Worm (Caenorhabditis elegans): ENCODE results near the gene D1046.4.

Gene D1046.4

DNA sequence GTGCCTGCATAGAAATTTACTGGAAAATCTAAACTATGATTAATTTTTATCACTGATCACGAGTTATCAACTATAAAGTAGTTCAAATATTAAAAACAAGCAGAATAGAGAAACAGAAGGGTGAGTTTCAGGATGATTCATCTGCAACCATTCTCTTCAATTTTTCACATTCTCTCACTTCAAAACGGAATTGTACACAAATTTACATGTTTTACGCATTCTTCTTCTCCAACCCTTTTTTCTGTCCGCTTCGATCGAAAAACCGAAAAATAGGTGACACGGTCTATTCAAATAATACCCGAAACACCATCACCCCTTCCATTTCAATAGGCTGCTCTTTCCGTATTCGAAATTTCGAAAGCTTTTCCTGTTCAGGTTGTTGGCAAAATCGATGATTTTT, at the start of gene D1046.4:
Gene D1046.4, plus strand, starts transcription at position 301 of the 400 bp plus-strand sequence.
- TF ChIP-seq W03F9.2 (tag; optimal IDR thresholded peaks at IDR 0.05) (no peak), him-1 (tag; optimal IDR thresholded peaks at IDR 0.05) (no peak), dao-5 (tag; optimal IDR thresholded peaks at IDR 0.05) (no peak)

DNA sequence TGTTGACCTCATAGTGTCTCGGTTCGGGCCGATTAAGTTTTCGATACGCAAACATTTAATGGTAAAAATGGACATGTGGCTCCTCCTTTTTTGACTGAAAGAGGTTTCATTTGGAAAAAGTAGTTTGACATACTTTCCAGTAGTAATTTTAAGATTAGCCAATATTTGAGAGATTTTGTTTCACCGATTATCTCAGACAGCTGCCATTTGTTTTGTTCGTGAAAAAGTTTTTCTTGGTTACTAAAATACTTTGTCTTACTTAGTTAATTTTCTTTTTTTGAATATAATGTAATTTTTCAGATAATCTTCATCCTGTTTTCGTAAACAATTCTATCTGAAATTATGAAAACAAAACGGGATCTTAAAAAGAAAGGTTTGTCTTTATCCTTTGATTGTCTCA, 47.4 kb upstream of the D1046.4 start, which contains the start of gene C09G9.5:
Gene C09G9.5, plus strand, starts transcription at position 301 of the 400 bp plus-strand sequence.
- no peak for TF ChIP-seq W03F9.2 (tag; optimal IDR thresholded peaks at IDR 0.05)
- TF ChIP-seq dao-5 (tag; optimal IDR thresholded peaks at IDR 0.05), result no peak
- no peak for TF ChIP-seq him-1 (tag; optimal IDR thresholded peaks at IDR 0.05)

DNA sequence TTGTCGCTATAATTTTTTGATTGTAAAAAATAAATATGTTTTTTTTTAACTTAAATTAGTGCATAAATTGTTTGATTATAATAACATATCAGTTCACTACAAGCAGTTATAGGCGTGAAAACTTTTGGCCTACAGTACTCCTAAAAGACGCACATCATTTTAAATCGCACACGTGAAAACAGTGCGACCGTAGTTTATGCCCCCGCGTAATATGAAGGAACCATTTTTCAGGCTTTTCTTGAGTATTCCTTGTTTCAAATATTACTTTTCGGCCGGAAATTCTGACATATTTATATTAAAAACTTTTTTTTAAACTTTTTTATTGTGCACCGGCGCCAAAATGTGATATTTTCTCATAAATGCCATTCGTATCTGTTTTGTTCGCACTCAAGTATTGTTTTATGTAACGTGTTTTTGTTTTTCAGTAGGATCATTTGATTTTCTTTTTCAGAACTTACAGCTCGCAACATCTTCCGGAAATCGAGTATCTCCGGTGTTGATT, 45.1 kb upstream of the D1046.4 start, which contains the start of gene oma-1:
Gene oma-1, plus strand, starts transcription at position 452 of the 502 bp plus-strand sequence.
- no peak for TF ChIP-seq dao-5 (tag; optimal IDR thresholded peaks at IDR 0.05)
- TF ChIP-seq W03F9.2 (tag; optimal IDR thresholded peaks at IDR 0.05), result peak; percentile 26

DNA sequence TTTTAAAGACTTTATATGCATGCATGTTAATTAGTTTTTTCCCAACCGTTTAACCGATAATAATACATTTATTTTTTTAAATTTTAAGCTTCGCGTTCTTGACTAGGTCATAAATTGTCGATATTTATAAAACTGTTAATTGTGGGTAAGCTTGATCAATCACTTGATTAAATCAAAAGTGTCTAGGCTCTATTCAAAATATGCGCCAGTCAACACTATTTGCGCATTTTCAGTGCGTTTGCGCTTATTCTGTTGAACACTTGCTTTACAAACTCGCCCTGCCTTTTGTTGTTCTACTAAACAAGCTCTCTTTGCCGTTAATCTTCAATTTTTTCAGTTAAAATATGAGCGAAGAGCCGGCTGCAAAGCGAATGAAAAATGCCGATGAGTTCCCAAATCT, 42.5 kb upstream of the D1046.4 start, which contains the start of gene spr-2:
Gene spr-2, plus strand, starts transcription at position 332 of the 400 bp plus-strand sequence.
- TF ChIP-seq dao-5 (tag; optimal IDR thresholded peaks at IDR 0.05) (no peak), W03F9.2 (tag; optimal IDR thresholded peaks at IDR 0.05) (peak; percentile 56), him-1 (tag; optimal IDR thresholded peaks at IDR 0.05) (no peak)

- TF ChIP-seq W03F9.2 (tag; optimal IDR thresholded peaks at IDR 0.05) (no peak), dao-5 (tag; optimal IDR thresholded peaks at IDR 0.05) (no peak), him-1 (tag; optimal IDR thresholded peaks at IDR 0.05) (no peak)
Measured at ce11 chrIV:8892558-8892957, 41.1 kb upstream of the D1046.4 start, which contains the start of gene C27B7.2. C27B7.2 (plus strand) TSS chrIV:8892858.

- TF ChIP-seq W03F9.2 (tag; optimal IDR thresholded peaks at IDR 0.05), result peak; percentile 80
- no peak for TF ChIP-seq him-1 (tag; optimal IDR thresholded peaks at IDR 0.05)
- no peak for TF ChIP-seq dao-5 (tag; optimal IDR thresholded peaks at IDR 0.05)
Measured at ce11 chrIV:8893746-8894145, 39.9 kb upstream of the D1046.4 start, which contains the start of gene rad-54.L2. rad-54.L2 (plus strand) TSS chrIV:8894077.

DNA sequence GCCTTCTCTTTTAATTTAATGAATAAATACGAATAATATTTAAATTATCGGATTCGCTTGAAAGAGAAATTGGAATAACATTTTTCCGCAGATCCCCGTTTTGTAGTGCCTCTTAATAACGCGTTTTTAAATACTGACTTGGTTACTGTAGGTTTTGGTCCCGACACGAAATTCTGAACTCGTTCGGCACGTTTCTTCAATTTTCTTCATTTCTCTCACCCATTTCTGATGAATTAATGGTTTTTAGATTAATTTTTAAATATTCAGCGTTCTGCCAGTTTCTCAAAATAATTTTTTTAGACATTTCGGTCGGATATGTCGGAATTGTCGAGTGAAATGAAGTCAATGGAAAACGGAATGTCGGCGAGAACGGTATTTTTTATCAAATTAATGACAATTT, 32.3 kb upstream of the D1046.4 start, which contains the start of gene C27B7.5:
Gene C27B7.5, plus strand, starts transcription at position 301 of the 400 bp plus-strand sequence.
- TF ChIP-seq W03F9.2 (tag; optimal IDR thresholded peaks at IDR 0.05), result no peak
- no peak for TF ChIP-seq dao-5 (tag; optimal IDR thresholded peaks at IDR 0.05)
- TF ChIP-seq him-1 (tag; optimal IDR thresholded peaks at IDR 0.05), result no peak

- TF ChIP-seq W03F9.2 (tag; optimal IDR thresholded peaks at IDR 0.05) (no peak), him-1 (tag; optimal IDR thresholded peaks at IDR 0.05) (no peak), dao-5 (tag; optimal IDR thresholded peaks at IDR 0.05) (no peak)
Measured at ce11 chrIV:8906164-8906563, 27.5 kb upstream of the D1046.4 start, which contains the start of gene C27B7.6. C27B7.6 (minus strand) TSS chrIV:8906345.

DNA sequence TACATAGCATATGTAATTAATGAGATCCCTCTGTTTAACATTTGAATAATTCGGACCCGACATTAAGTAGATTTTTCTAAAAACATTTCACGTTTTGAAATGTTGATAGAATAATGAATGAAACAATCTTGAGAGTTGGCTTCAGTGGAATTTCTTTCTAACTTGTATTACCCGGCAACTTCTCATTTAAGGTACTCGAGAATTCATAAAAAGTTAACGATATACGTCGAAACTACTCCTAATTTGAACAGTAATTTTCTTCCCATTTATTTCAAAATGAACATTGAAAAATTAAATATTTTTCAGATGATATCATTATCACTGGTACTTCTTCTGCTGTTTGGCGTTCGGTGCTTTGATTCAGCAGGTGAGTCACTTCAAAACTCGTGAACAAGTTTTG, 26.9 kb upstream of the D1046.4 start, which contains the start of gene C27B7.7:
Gene C27B7.7, plus strand, starts transcription at position 301 of the 400 bp plus-strand sequence.
- TF ChIP-seq W03F9.2 (tag; optimal IDR thresholded peaks at IDR 0.05), result no peak
- TF ChIP-seq him-1 (tag; optimal IDR thresholded peaks at IDR 0.05), result no peak
- no peak for TF ChIP-seq dao-5 (tag; optimal IDR thresholded peaks at IDR 0.05)

- no peak for TF ChIP-seq W03F9.2 (tag; optimal IDR thresholded peaks at IDR 0.05)
- TF ChIP-seq dao-5 (tag; optimal IDR thresholded peaks at IDR 0.05), result no peak
- TF ChIP-seq him-1 (tag; optimal IDR thresholded peaks at IDR 0.05), result no peak
Measured at ce11 chrIV:8914187-8914586, 19.5 kb upstream of the D1046.4 start.

ce11 chrIV:8916010-8916409, 17.7 kb upstream of the D1046.4 start, which contains the start of gene C27B7.9:
C27B7.9 (minus strand) TSS chrIV:8916110.
- TF ChIP-seq W03F9.2 (tag; optimal IDR thresholded peaks at IDR 0.05), result no peak
- TF ChIP-seq him-1 (tag; optimal IDR thresholded peaks at IDR 0.05), result no peak

DNA sequence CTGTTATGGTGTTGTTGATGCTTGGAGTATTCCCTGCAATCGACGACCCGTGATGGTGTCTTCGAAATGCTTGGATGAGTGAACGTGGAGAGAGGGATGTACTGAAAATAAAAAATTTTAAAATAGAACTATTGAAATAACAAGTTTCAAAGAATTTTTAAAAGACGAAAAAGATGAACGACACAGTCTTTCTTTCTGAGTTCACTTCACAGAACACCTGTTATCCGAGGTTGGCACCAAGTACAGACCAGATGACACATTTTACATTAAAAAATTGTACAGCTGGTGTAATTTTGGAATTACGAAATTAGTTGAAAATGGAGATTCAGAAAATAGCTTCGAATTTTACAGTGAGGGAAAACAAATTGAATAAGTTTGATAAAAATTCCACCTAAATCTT, 14.9 kb upstream of the D1046.4 start, which contains the start of gene rap-1:
Gene rap-1, minus strand, starts transcription at position 101 of the 400 bp plus-strand sequence.
- TF ChIP-seq dao-5 (tag; optimal IDR thresholded peaks at IDR 0.05), result no peak
- no peak for TF ChIP-seq W03F9.2 (tag; optimal IDR thresholded peaks at IDR 0.05)
- no peak for TF ChIP-seq him-1 (tag; optimal IDR thresholded peaks at IDR 0.05)

ce11 chrIV:8920284-8920806, 13.3 kb upstream of the D1046.4 start:
- TF ChIP-seq him-1 (tag; optimal IDR thresholded peaks at IDR 0.05) (no peak), W03F9.2 (tag; optimal IDR thresholded peaks at IDR 0.05) (no peak), dao-5 (tag; optimal IDR thresholded peaks at IDR 0.05) (no peak)

ce11 chrIV:8921166-8921565, 12.5 kb upstream of the D1046.4 start:
- no peak for TF ChIP-seq him-1 (tag; optimal IDR thresholded peaks at IDR 0.05)
- TF ChIP-seq dao-5 (tag; optimal IDR thresholded peaks at IDR 0.05), result no peak
- TF ChIP-seq W03F9.2 (tag; optimal IDR thresholded peaks at IDR 0.05), result no peak
